Worm (Caenorhabditis elegans) whole organism, L4/young adult: ENCODE data around the gene fkh-4.

ENCODE experiments used
- W03F9.2 ChIP-seq: fragments of 150-350 bp; optimal IDR thresholded peaks from 2 replicates; lab custom pipeline; 2014; ENCODE audit warnings: missing biosample characterization, missing genetic modification characterization
- dao-5 ChIP-seq: sonication (generic microtip); optimal IDR thresholded peaks from 2 replicates; lab custom pipeline; 2016; ENCODE audit warnings: missing genotype, missing genetic modification characterization, moderate library complexity, missing compliant biosample characterization
- him-1 ChIP-seq: sonication (generic microtip); optimal IDR thresholded peaks from 2 replicates; lab custom pipeline; 2016; ENCODE audit warnings: missing genotype, missing genetic modification reagents, missing genetic modification characterization, missing compliant biosample characterization

ce11 chrX:13399221-13399620, 29.4 kb downstream of the fkh-4 start, which contains the start of gene F02C12.2:
- no peak for TF ChIP-seq him-1
- TF ChIP-seq dao-5 (tag; lab: Kevin White, UChicago) = no peak
- TF ChIP-seq W03F9.2 = no peak
